Worm (Caenorhabditis elegans) whole organism, mixed stage, embryonic: ENCODE measurements around the gene zipt-15.

Experiments
- M03D4.4 ChIP-seq: sonication (generic microtip); optimal IDR thresholded peaks from 2 replicates; lab custom pipeline; 2017; ENCODE audit warnings: mild to moderate bottlenecking, missing genetic modification characterization, missing compliant biosample characterization
- bed-3 ChIP-seq: fragments of 200-800 bp; sonication (Bioruptor generic); optimal IDR thresholded peaks from 3 replicates; lab custom pipeline; 2018; ENCODE audit warnings: mild to moderate bottlenecking, missing genetic modification characterization, moderate library complexity, missing compliant biosample characterization
- blmp-1 ChIP-seq: fragments of 150-350 bp; optimal IDR thresholded peaks from 2 replicates; lab custom pipeline; 2014; ENCODE audit warnings: missing biosample characterization, missing genetic modification characterization
- ceh-39 ChIP-seq: fragments of 150-350 bp; optimal IDR thresholded peaks from 2 replicates; lab custom pipeline; 2014; ENCODE audit warnings: missing biosample characterization, missing genetic modification characterization
- ceh-43 ChIP-seq: fragments of 200-800 bp; sonication (Bioruptor generic); optimal IDR thresholded peaks from 2 replicates; lab custom pipeline; 2018; ENCODE audit warnings: mild to moderate bottlenecking, missing genetic modification characterization, moderate library complexity, missing compliant biosample characterization
- ceh-83 ChIP-seq: fragments of 200-800 bp; sonication (Bioruptor generic); optimal IDR thresholded peaks from 2 replicates; lab custom pipeline; 2018; ENCODE audit warnings: mild to moderate bottlenecking, missing genetic modification characterization, missing compliant biosample characterization
- ces-1 ChIP-seq: fragments of 150-350 bp; optimal IDR thresholded peaks from 2 replicates; lab custom pipeline; 2014; ENCODE audit warnings: missing biosample characterization, missing genetic modification reagents, missing genetic modification characterization
- cnd-1 ChIP-seq: fragments of 200-800 bp; sonication (Bioruptor generic); optimal IDR thresholded peaks from 2 replicates; lab custom pipeline; 2018; ENCODE audit warnings: mild to moderate bottlenecking, missing genetic modification characterization, missing compliant biosample characterization
- elt-1 ChIP-seq: sonication (generic microtip); optimal IDR thresholded peaks from 2 replicates; lab custom pipeline; 2017; ENCODE audit warnings: missing genetic modification characterization, mild to moderate bottlenecking, missing compliant biosample characterization, antibody characterized with exemption, moderate library complexity, borderline replicate concordance; ENCODE audit not compliant: insufficient read depth
- elt-3 ChIP-seq: fragments of 150-350 bp; optimal IDR thresholded peaks from 2 replicates; lab custom pipeline; 2014; ENCODE audit warnings: missing biosample characterization, missing genetic modification characterization
- flh-1 ChIP-seq: fragments of 200-800 bp; sonication (Bioruptor generic); optimal IDR thresholded peaks from 2 replicates; lab custom pipeline; 2018; ENCODE audit warnings: mild to moderate bottlenecking, missing genetic modification characterization, moderate library complexity, missing compliant biosample characterization
- ham-2 ChIP-seq: fragments of 200-800 bp; sonication (Bioruptor generic); optimal IDR thresholded peaks from 2 replicates; lab custom pipeline; 2018; ENCODE audit warnings: mild to moderate bottlenecking, missing genetic modification characterization, missing compliant biosample characterization
- hlh-1 ChIP-seq: fragments of 150-350 bp; optimal IDR thresholded peaks from 2 replicates; lab custom pipeline; 2014; ENCODE audit warnings: missing biosample characterization, missing genetic modification reagents, missing genetic modification characterization
- lin-13 ChIP-seq: fragments of 150-350 bp; optimal IDR thresholded peaks from 2 replicates; lab custom pipeline; 2014; ENCODE audit warnings: missing biosample characterization, missing genetic modification characterization
- lin-32 ChIP-seq: fragments of 200-800 bp; sonication (Bioruptor generic); optimal IDR thresholded peaks from 2 replicates; lab custom pipeline; 2018; ENCODE audit warnings: mild to moderate bottlenecking, missing genetic modification characterization, missing compliant biosample characterization
- lsy-2 ChIP-seq: fragments of 150-350 bp; optimal IDR thresholded peaks from 2 replicates; lab custom pipeline; 2014; ENCODE audit warnings: missing biosample characterization, missing genetic modification characterization
- mab-5 ChIP-seq: fragments of 150-350 bp; optimal IDR thresholded peaks from 2 replicates; lab custom pipeline; 2014; ENCODE audit warnings: missing biosample characterization, missing genetic modification characterization
- mep-1 ChIP-seq: fragments of 150-350 bp; optimal IDR thresholded peaks from 2 replicates; lab custom pipeline; 2017; ENCODE audit warnings: missing biosample characterization, missing genetic modification reagents, missing genetic modification characterization, inconsistent platforms
- nhr-12 ChIP-seq: fragments of 150-350 bp; optimal IDR thresholded peaks from 2 replicates; lab custom pipeline; 2014; ENCODE audit warnings: missing biosample characterization, missing genetic modification characterization
- nhr-2 ChIP-seq: fragments of 150-350 bp; optimal IDR thresholded peaks from 2 replicates; lab custom pipeline; 2014; ENCODE audit warnings: missing biosample characterization, missing genetic modification characterization
- nhr-237 ChIP-seq: fragments of 150-350 bp; optimal IDR thresholded peaks from 2 replicates; lab custom pipeline; 2014; ENCODE audit warnings: missing biosample characterization, missing genetic modification characterization
- nhr-28 ChIP-seq: fragments of 150-350 bp; optimal IDR thresholded peaks from 2 replicates; lab custom pipeline; 2014; ENCODE audit warnings: missing biosample characterization, missing genetic modification characterization
- nhr-76 ChIP-seq: sonication (generic microtip); optimal IDR thresholded peaks from 2 replicates; lab custom pipeline; 2017; ENCODE audit warnings: missing biosample characterization, missing genetic modification characterization
- pha-4 ChIP-seq: fragments of 150-350 bp; optimal IDR thresholded peaks from 2 replicates; lab custom pipeline; 2018; ENCODE audit warnings: missing biosample characterization, missing genetic modification reagents, missing genetic modification characterization
- sem-2 ChIP-seq: fragments of 200-800 bp; sonication (Bioruptor generic); optimal IDR thresholded peaks from 2 replicates; lab custom pipeline; 2018; ENCODE audit warnings: mild to moderate bottlenecking, missing genetic modification characterization, missing compliant biosample characterization
- snpc-4 ChIP-seq: fragments of 150-350 bp; optimal IDR thresholded peaks from 2 replicates; lab custom pipeline; 2014; ENCODE audit warnings: missing biosample characterization, missing genetic modification characterization
- sptf-1 ChIP-seq: sonication (generic microtip); optimal IDR thresholded peaks from 2 replicates; lab custom pipeline; 2017; ENCODE audit warnings: mild to moderate bottlenecking, missing genetic modification characterization, moderate library complexity, missing compliant biosample characterization
- tbx-8 ChIP-seq: fragments of 200-800 bp; sonication (Bioruptor generic); optimal IDR thresholded peaks from 2 replicates; lab custom pipeline; 2018; ENCODE audit warnings: mild to moderate bottlenecking, missing genetic modification characterization, moderate library complexity, missing compliant biosample characterization
- unc-120 ChIP-seq: sonication (generic microtip); optimal IDR thresholded peaks from 2 replicates; lab custom pipeline; 2017; ENCODE audit warnings: missing genetic modification characterization, missing compliant biosample characterization; ENCODE audit not compliant: poor library complexity, severe bottlenecking
- unc-39 ChIP-seq: fragments of 150-350 bp; optimal IDR thresholded peaks from 2 replicates; lab custom pipeline; 2014; ENCODE audit warnings: missing biosample characterization, missing genetic modification characterization
- unc-62 ChIP-seq: fragments of 150-350 bp; optimal IDR thresholded peaks from 2 replicates; lab custom pipeline; 2014; ENCODE audit warnings: missing biosample characterization, missing genetic modification reagents, missing genetic modification characterization
- zip-8 ChIP-seq: fragments of 150-350 bp; optimal IDR thresholded peaks from 2 replicates; lab custom pipeline; 2014; ENCODE audit warnings: missing biosample characterization, missing genetic modification characterization

The zipt-15 gene

ce11 chrIV:858630-859029, 33.9 kb upstream of the zipt-15 start, which contains the start of gene Y55F3BR.2:
Gene Y55F3BR.2, plus strand, starts transcription at chrIV:858930.
- TF ChIP-seq ceh-39 (no peak), ceh-83 (GFP tag; lab: Kevin White, UChicago) (no peak), elt-3 (no peak), mab-5 (tag; lab: Kevin White, UChicago) (no peak), lin-32 (no peak), unc-62 (no peak), hlh-1 (tag; lab: Kevin White, UChicago) (no peak), ceh-43 (GFP tag; lab: Kevin White, UChicago) (no peak), nhr-2 (no peak), M03D4.4 (tag; lab: Kevin White, UChicago) (no peak), nhr-28 (tag; lab: Kevin White, UChicago) (no peak), ces-1 (GFP tag; lab: Kevin White, UChicago) (no peak), pha-4 (tag; lab: Kevin White, UChicago) (no peak), lin-13 (tag; lab: Kevin White, UChicago) (no peak), sem-2 (GFP tag; lab: Kevin White, UChicago) (no peak), nhr-76 (no peak), elt-1 (tag; lab: Kevin White, UChicago) (no peak), cnd-1 (tag; lab: Kevin White, UChicago) (no peak), zip-8 (tag; lab: Kevin White, UChicago) (no peak)
- TF ChIP-seq, all 35 proteins: peak for 0

- TF ChIP-seq sem-2 (GFP tag; lab: Kevin White, UChicago): no peak
- TF ChIP-seq ham-2: no peak
- TF ChIP-seq blmp-1 (tag; lab: Kevin White, UChicago): no peak
- no peak for TF ChIP-seq nhr-12 (tag; lab: Kevin White, UChicago)
- no peak for TF ChIP-seq nhr-76
- no peak for TF ChIP-seq lin-32
- no peak for TF ChIP-seq tbx-8
- no peak for TF ChIP-seq snpc-4 (tag; lab: Kevin White, UChicago)
- TF ChIP-seq pha-4 (tag; lab: Kevin White, UChicago): no peak
- no peak for TF ChIP-seq bed-3
- TF ChIP-seq unc-39 (tag; lab: Kevin White, UChicago): no peak
- TF ChIP-seq, all 35 proteins: peak for 0
Observed at ce11 chrIV:856038-856437, 31.3 kb upstream of the zipt-15 start.

- TF ChIP-seq nhr-12 (tag; lab: Kevin White, UChicago) (no peak), ces-1 (GFP tag; lab: Kevin White, UChicago) (no peak), nhr-76 (no peak), M03D4.4 (tag; lab: Kevin White, UChicago) (no peak), mep-1 (no peak)
Observed at ce11 chrIV:855483-855882, 30.7 kb upstream of the zipt-15 start.

ce11 chrIV:854357-855269, 29.9 kb upstream of the zipt-15 start, which contains the start of the genes lem-4 and Y55F3BR.11:
Gene lem-4, minus strand, starts transcription at chrIV:854780.
Gene Y55F3BR.11, plus strand, starts transcription at chrIV:855219.
- TF ChIP-seq unc-120 (tag; lab: Kevin White, UChicago) (no peak), flh-1 (no peak), lin-13 (tag; lab: Kevin White, UChicago) (peak; percentile 52), ces-1 (GFP tag; lab: Kevin White, UChicago) (peak; percentile 42), ceh-39 (peak; percentile 60), sptf-1 (tag; lab: Kevin White, UChicago) (no peak), hlh-1 (tag; lab: Kevin White, UChicago) (peak; percentile 18), lsy-2 (tag; lab: Kevin White, UChicago) (peak; percentile 53), pha-4 (tag; lab: Kevin White, UChicago) (peak; percentile 42), nhr-2 (no peak), ceh-43 (GFP tag; lab: Kevin White, UChicago) (no peak), nhr-237 (tag; lab: Kevin White, UChicago) (peak; percentile 51)
- TF ChIP-seq, all 35 proteins: peak for 7
